Fruit fly (Drosophila melanogaster) S2 (cell line): ENCODE data around the gene tos.

Experiments used
- CG8478 ChIP-seq: fragments of >200 bp; optimal IDR thresholded peaks from 2 replicates; lab custom pipeline; 2018
- CTCF ChIP-seq, 2 experiments: fragments of >200 bp; optimal IDR thresholded peaks; 2 replicates each; lab custom pipeline; 2018

DNA sequence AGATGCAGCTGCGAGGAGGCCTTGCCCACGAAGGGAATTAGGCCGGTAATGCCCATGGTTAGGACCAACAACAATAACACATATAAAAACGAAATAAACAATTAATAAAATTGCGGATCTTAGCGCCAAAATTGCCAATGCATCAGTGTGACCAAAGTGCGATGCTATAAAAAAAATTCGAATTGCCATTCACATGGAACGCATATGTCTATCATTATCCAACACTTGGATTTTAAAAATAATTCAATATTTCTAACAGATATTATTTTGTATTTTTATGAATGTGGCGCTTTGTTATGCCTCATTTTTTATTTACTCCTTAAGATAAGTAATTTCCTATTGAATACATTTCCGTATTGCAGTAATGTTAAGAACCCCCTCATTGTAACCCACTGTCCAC, at the start of gene tos:
- no peak for TF ChIP-seq CTCF (optimal IDR thresholded peaks at IDR 0.05; lab: Kevin White, UChicago)
- TF ChIP-seq CG8478 (lab: Kevin White, UChicago) = no peak
